Worm (Caenorhabditis elegans) whole organism, young adult: ENCODE results near the gene Y81B9A.2.

Experiments
- Y67H2A.10 ChIP-seq: fragments of 200-800 bp; sonication (Bioruptor generic); conservative IDR thresholded peaks from 2 replicates; pipeline ENCODE4 v1.3.6; 2022; ENCODE audit warnings: missing genetic modification reagents, missing genetic modification characterization, missing compliant biosample characterization
- ama-1 ChIP-seq, 3 experiments: fragments of 150-350 bp in 1 of 3; sonication (generic microtip) in 2 of 3; optimal IDR thresholded peaks; 2 replicates each; lab custom pipeline; 2014 to 2018; ENCODE audit warnings: missing biosample characterization in 2 of 3, missing genetic modification characterization in 2 of 3, missing genetic modification reagents in 2 of 3
- athp-1 ChIP-seq: sonication (generic microtip); optimal IDR thresholded peaks from 2 replicates; lab custom pipeline; 2017; ENCODE audit warnings: mild to moderate bottlenecking, missing genetic modification characterization, missing compliant biosample characterization
- ccch-3 ChIP-seq: fragments of 200-800 bp; sonication (Bioruptor generic); optimal IDR thresholded peaks from 2 replicates; lab custom pipeline; 2018; ENCODE audit warnings: mild to moderate bottlenecking, missing genetic modification characterization, missing compliant biosample characterization
- cebp-2 ChIP-seq: fragments of 200-800 bp; sonication (Bioruptor generic); IDR thresholded peaks from 2 replicates; pipeline ENCODE4 v1.3.6; 2022; ENCODE audit warnings: missing genetic modification characterization, missing compliant biosample characterization
- ceh-58 ChIP-seq: fragments of 200-800 bp; sonication (Bioruptor generic); IDR thresholded peaks from 2 replicates; pipeline ENCODE4 v1.3.6; 2022; ENCODE audit warnings: missing genetic modification characterization, missing compliant biosample characterization
- ets-4 ChIP-seq: fragments of 200-800 bp; sonication (Bioruptor generic); optimal IDR thresholded peaks from 2 replicates; lab custom pipeline; 2018; ENCODE audit warnings: mild to moderate bottlenecking, missing genetic modification characterization, missing compliant biosample characterization
- hmg-1.2 ChIP-seq: fragments of 200-800 bp; sonication (Bioruptor generic); IDR thresholded peaks from 2 replicates; pipeline ENCODE4 v1.3.6; 2022; ENCODE audit warnings: missing genetic modification reagents, missing genetic modification characterization, missing compliant biosample characterization
- let-526 ChIP-seq: fragments of 200-800 bp; sonication (Bioruptor generic); IDR thresholded peaks from 2 replicates; pipeline ENCODE4 v1.3.6; 2022; ENCODE audit warnings: missing genetic modification reagents, missing genetic modification characterization, missing compliant biosample characterization
- nfyb-1 ChIP-seq: fragments of 200-800 bp; sonication (Bioruptor generic); IDR thresholded peaks from 2 replicates; pipeline ENCODE4 v1.3.6; 2022; ENCODE audit warnings: missing genetic modification reagents, missing genetic modification characterization, missing compliant biosample characterization
- pha-4 ChIP-seq: fragments of 150-350 bp; sonication (generic microtip); optimal IDR thresholded peaks from 2 replicates; lab custom pipeline; 2014; ENCODE audit warnings: missing biosample characterization, missing genetic modification reagents, missing genetic modification characterization
- sea-2 ChIP-seq: fragments of 200-800 bp; sonication (Bioruptor generic); IDR thresholded peaks from 2 replicates; pipeline ENCODE4 v1.3.6; 2022; ENCODE audit warnings: missing genetic modification characterization, missing compliant biosample characterization
- tbp1 ChIP-seq: fragments of 200-800 bp; sonication (Bioruptor generic); optimal IDR thresholded peaks from 2 replicates; lab custom pipeline; 2018; ENCODE audit warnings: mild to moderate bottlenecking, missing genetic modification characterization, missing compliant biosample characterization

DNA sequence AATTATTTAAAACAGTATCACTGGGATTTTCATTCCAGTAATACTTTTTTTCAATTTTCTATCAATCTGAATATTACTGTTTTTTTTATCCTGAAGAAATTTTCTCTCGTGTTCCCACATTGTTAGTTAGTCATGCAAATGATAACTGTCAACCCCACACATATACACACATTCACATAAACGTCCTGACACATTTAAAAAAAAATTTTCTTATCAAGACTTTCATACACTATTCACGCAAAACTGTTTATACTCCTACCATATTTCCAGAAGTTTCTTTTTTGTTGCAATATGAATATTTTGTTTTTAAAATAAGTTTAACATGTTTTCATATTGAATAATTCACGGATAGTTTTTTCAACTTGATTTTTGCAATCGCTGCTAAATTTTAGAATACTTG, 24.6 kb downstream of the Y81B9A.2 start:
- no peak for TF ChIP-seq Y67H2A.10 (GFP tag; lab: Robert Waterston, UW)
- no peak for TF ChIP-seq sea-2 (GFP tag; lab: Robert Waterston, UW)
- TF ChIP-seq ama-1 (optimal IDR thresholded peaks at IDR 0.05; lab: Kevin White, UChicago) = no peak
- no peak for TF ChIP-seq ama-1 (GFP tag; optimal IDR thresholded peaks at IDR 0.05; lab: Kevin White, UChicago)
- no peak for TF ChIP-seq ceh-58 (GFP tag; lab: Robert Waterston, UW)
- no peak for TF ChIP-seq pha-4
- TF ChIP-seq tbp1 (GFP tag; lab: Kevin White, UChicago) = no peak
- no peak for TF ChIP-seq ccch-3 (GFP tag; lab: Kevin White, UChicago)
- TF ChIP-seq cebp-2 (GFP tag; lab: Robert Waterston, UW) = no peak
- TF ChIP-seq ets-4 (GFP tag; lab: Kevin White, UChicago) = no peak
- no peak for TF ChIP-seq hmg-1.2 (GFP tag; lab: Robert Waterston, UW)
- no peak for TF ChIP-seq let-526 (GFP tag; lab: Robert Waterston, UW)
- TF ChIP-seq nfyb-1 = no peak
- TF ChIP-seq athp-1 (tag; lab: Kevin White, UChicago) = no peak
